Worm (Caenorhabditis elegans): ENCODE data around the gene dre-1.

- TF ChIP-seq unc-39 (tag; optimal IDR thresholded peaks at IDR 0.05) (no peak), snpc-4 (tag; optimal IDR thresholded peaks at IDR 0.05) (no peak), flh-1 (GFP tag; optimal IDR thresholded peaks at IDR 0.05) (no peak), pha-4 (tag; optimal IDR thresholded peaks at IDR 0.05) (no peak), ztf-11 (tag; optimal IDR thresholded peaks at IDR 0.05) (no peak), nhr-237 (tag; optimal IDR thresholded peaks at IDR 0.05) (no peak), bed-3 (GFP tag; optimal IDR thresholded peaks at IDR 0.05) (no peak), hlh-1 (tag; optimal IDR thresholded peaks at IDR 0.05) (no peak)
These were observed 1.3 kb downstream of the dre-1 start for ce11 chrV:6544999-6545398.
